Worm (Caenorhabditis elegans) whole organism, early embryonic: Measurements from ENCODE around the gene B0024.15.

ENCODE experiments used
- aly-1 ChIP-seq: sonication (generic microtip); optimal IDR thresholded peaks from 2 replicates; lab custom pipeline; 2016; ENCODE audit warnings: missing genetic modification characterization, missing compliant biosample characterization
- ama-1 ChIP-seq: fragments of 150-350 bp; optimal IDR thresholded peaks from 2 replicates; lab custom pipeline; 2014
- ceh-36 ChIP-seq: sonication (generic microtip); optimal IDR thresholded peaks from 2 replicates; lab custom pipeline; 2016; ENCODE audit warnings: missing genetic modification characterization, inconsistent platforms, missing compliant biosample characterization
- flt-1 ChIP-seq: fragments of 200-800 bp; sonication (Bioruptor generic); IDR thresholded peaks from 2 replicates; pipeline ENCODE4 v1.3.6; 2022; ENCODE audit warnings: missing genetic modification characterization, missing compliant biosample characterization
- scrt-1 ChIP-seq: fragments of 200-800 bp; sonication (Bioruptor generic); IDR thresholded peaks from 2 replicates; pipeline ENCODE4 v1.3.6; 2022; ENCODE audit warnings: missing genetic modification characterization, missing compliant biosample characterization
- sea-1 ChIP-seq: fragments of 200-800 bp; sonication (Bioruptor generic); conservative IDR thresholded peaks from 2 replicates; pipeline ENCODE4 v1.3.6; 2022; ENCODE audit warnings: missing genetic modification characterization, missing compliant biosample characterization
- tra-4 ChIP-seq: sonication (generic microtip); optimal IDR thresholded peaks from 2 replicates; lab custom pipeline; 2017; ENCODE audit warnings: missing genetic modification characterization, missing compliant biosample characterization

DNA sequence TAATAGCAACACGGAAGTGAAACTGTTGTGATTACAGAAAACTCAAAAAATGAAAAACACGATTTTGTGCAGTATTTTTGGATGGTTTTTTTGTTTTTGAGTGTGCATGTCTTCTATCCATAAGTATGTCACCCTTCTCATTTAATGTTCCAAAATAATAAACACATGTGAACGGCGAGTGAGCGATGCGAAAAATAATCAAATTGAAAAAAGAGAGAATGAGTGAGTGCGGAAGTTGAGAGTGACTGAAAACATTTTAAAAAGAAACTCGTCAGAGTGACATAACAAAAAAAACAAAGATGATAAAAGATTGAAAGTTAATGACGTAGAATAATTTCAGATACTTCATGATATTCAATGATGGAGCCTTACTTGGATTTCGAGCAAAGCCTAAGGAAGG, 40.3 kb upstream of the B0024.15 start:
- TF ChIP-seq ceh-36 (tag; lab: Kevin White, UChicago) (no peak), flt-1 (GFP tag; lab: Robert Waterston, UW) (no peak), scrt-1 (GFP tag; lab: Robert Waterston, UW) (no peak), tra-4 (no peak), aly-1 (tag; lab: Kevin White, UChicago) (no peak), ama-1 (lab: Kevin White, UChicago) (no peak), sea-1 (GFP tag; lab: Robert Waterston, UW) (no peak)
